Worm (Caenorhabditis elegans) whole organism, L4 larva: ENCODE results near the gene ckk-1.
A peak's percentile ranks its signal among the peaks of the same experiment; 100 is the strongest.

Source experiments
- F26F4.8 ChIP-seq: fragments of 200-800 bp; sonication (Bioruptor generic); conservative IDR thresholded peaks from 2 replicates; pipeline ENCODE4 v1.3.6; 2022; ENCODE audit warnings: missing genetic modification characterization, missing compliant biosample characterization
- F49E8.2 ChIP-seq: sonication (generic microtip); optimal IDR thresholded peaks from 2 replicates; lab custom pipeline; 2016; ENCODE audit warnings: missing compliant biosample characterization, mild to moderate bottlenecking, missing genetic modification characterization, borderline replicate concordance
- T20F7.1 ChIP-seq: fragments of 200-800 bp; sonication (Bioruptor generic); optimal IDR thresholded peaks from 2 replicates; lab custom pipeline; 2018; ENCODE audit warnings: mild to moderate bottlenecking, missing genetic modification characterization, missing compliant biosample characterization
- Y48G9A.11 ChIP-seq: fragments of 200-800 bp; sonication (Bioruptor generic); IDR thresholded peaks from 2 replicates; pipeline ENCODE4 v1.3.6; 2022; ENCODE audit warnings: missing genetic modification reagents, missing genetic modification characterization, missing compliant biosample characterization
- ZK337.2 ChIP-seq: fragments of 200-800 bp; sonication (Bioruptor generic); IDR thresholded peaks from 2 replicates; pipeline ENCODE4 v1.3.6; 2022; ENCODE audit warnings: missing genetic modification reagents, missing genetic modification characterization, missing compliant biosample characterization
- ZK546.5 ChIP-seq, 2 experiments: sonication (generic microtip); optimal IDR thresholded peaks; 2 replicates each; lab custom pipeline; 2017; ENCODE audit warnings: missing biosample characterization in 2 of 2, missing genetic modification characterization in 2 of 2
- aha-1 ChIP-seq: fragments of 150-350 bp; peaks from one replicate; lab custom pipeline; 2014; ENCODE audit warnings: missing biosample characterization, missing genetic modification characterization
- aly-2 ChIP-seq: sonication (generic microtip); optimal IDR thresholded peaks from 2 replicates; lab custom pipeline; 2018; ENCODE audit warnings: missing biosample characterization, missing genetic modification characterization
- attf-4 ChIP-seq: sonication (generic microtip); optimal IDR thresholded peaks from 3 replicates; lab custom pipeline; 2017; ENCODE audit warnings: missing biosample characterization, missing genetic modification characterization
- ceh-20 ChIP-seq: fragments of 200-800 bp; sonication (Bioruptor generic); IDR thresholded peaks from 2 replicates; pipeline ENCODE4 v1.3.6; 2022; ENCODE audit warnings: missing genetic modification reagents, missing genetic modification characterization, missing compliant biosample characterization
- ceh-82 ChIP-seq: sonication (generic microtip); optimal IDR thresholded peaks from 2 replicates; lab custom pipeline; 2017; ENCODE audit warnings: missing biosample characterization, missing genetic modification characterization
- ctbp-1 ChIP-seq: fragments of 200-800 bp; sonication (Bioruptor generic); IDR thresholded peaks from 2 replicates; pipeline ENCODE4 v1.3.6; 2022; ENCODE audit warnings: missing genetic modification reagents, missing genetic modification characterization, missing compliant biosample characterization
- daf-16 ChIP-seq, 3 experiments: sonication (generic microtip); optimal IDR thresholded peaks; 2 replicates each; lab custom pipeline; 2016 to 2017; ENCODE audit warnings: missing genetic modification characterization in 3 of 3, missing genetic modification reagents in 3 of 3, mild to moderate bottlenecking in 2 of 3, missing compliant biosample characterization in 2 of 3, missing biosample characterization in 1 of 3, moderate library complexity in 1 of 3
- daf-19 ChIP-seq: fragments of 200-800 bp; sonication (Bioruptor generic); conservative IDR thresholded peaks from 2 replicates; pipeline ENCODE4 v1.3.6; 2022; ENCODE audit warnings: missing genetic modification characterization, missing compliant biosample characterization
- dpl-1 ChIP-seq: fragments of 150-350 bp; optimal IDR thresholded peaks from 2 replicates; lab custom pipeline; 2014; ENCODE audit warnings: missing biosample characterization, missing genetic modification reagents, missing genetic modification characterization
- egl-27 ChIP-seq: sonication (generic microtip); optimal IDR thresholded peaks from 3 replicates; lab custom pipeline; 2017; ENCODE audit warnings: missing biosample characterization, missing genetic modification reagents, missing genetic modification characterization
- hif-1 ChIP-seq, 2 experiments: sonication (generic microtip); optimal IDR thresholded peaks; 2 replicates each; lab custom pipeline; 2016 to 2017; ENCODE audit warnings: missing compliant biosample characterization in 2 of 2, missing genetic modification characterization in 2 of 2, missing genetic modification reagents in 2 of 2, missing genotype in 2 of 2, mild to moderate bottlenecking in 1 of 2
- hlh-11 ChIP-seq: fragments of 200-800 bp; sonication (Bioruptor generic); optimal IDR thresholded peaks from 2 replicates; lab custom pipeline; 2018; ENCODE audit warnings: mild to moderate bottlenecking, missing genetic modification characterization, missing compliant biosample characterization
- hlh-30 ChIP-seq: sonication (generic microtip); optimal IDR thresholded peaks from 2 replicates; lab custom pipeline; 2017; ENCODE audit warnings: antibody characterized with exemption, mild to moderate bottlenecking, missing genetic modification characterization, missing compliant biosample characterization; ENCODE audit not compliant: insufficient read depth
- jun-1 ChIP-seq: fragments of 150-350 bp; optimal IDR thresholded peaks from 2 replicates; lab custom pipeline; 2014; ENCODE audit warnings: missing biosample characterization, missing genetic modification reagents, missing genetic modification characterization
- lin-29 ChIP-seq: fragments of 200-800 bp; sonication (Bioruptor generic); IDR thresholded peaks from 2 replicates; pipeline ENCODE4 v1.3.6; 2022; ENCODE audit warnings: missing genetic modification reagents, missing genetic modification characterization, missing compliant biosample characterization
- lin-38 ChIP-seq: fragments of 200-800 bp; sonication (Bioruptor generic); IDR thresholded peaks from 2 replicates; pipeline ENCODE4 v1.3.6; 2022; ENCODE audit warnings: missing genetic modification reagents, missing genetic modification characterization, missing compliant biosample characterization
- lsy-2 ChIP-seq, 2 experiments: fragments of 150-350 bp in 1 of 2; sonication (generic microtip) in 1 of 2; optimal IDR thresholded peaks; 2 replicates each; lab custom pipeline; 2014 to 2017; ENCODE audit warnings: missing biosample characterization in 2 of 2, missing genetic modification characterization in 2 of 2
- mdl-1 ChIP-seq, 2 experiments: fragments of 150-350 bp in 1 of 2; sonication (generic microtip) in 1 of 2; optimal IDR thresholded peaks; 2 replicates each; lab custom pipeline; 2014 to 2017; ENCODE audit warnings: missing biosample characterization in 2 of 2, missing genetic modification characterization in 2 of 2
- mdt-29 ChIP-seq: fragments of 200-800 bp; sonication (Bioruptor generic); IDR thresholded peaks from 2 replicates; pipeline ENCODE4 v1.3.6; 2022; ENCODE audit warnings: missing genetic modification reagents, missing genetic modification characterization, missing compliant biosample characterization
- mes-2 ChIP-seq: sonication (generic microtip); optimal IDR thresholded peaks from 2 replicates; lab custom pipeline; 2016; ENCODE audit warnings: missing genotype, mild to moderate bottlenecking, missing genetic modification characterization, missing compliant biosample characterization; ENCODE audit not compliant: poor library complexity, severe bottlenecking
- mxl-3 ChIP-seq: fragments of 200-800 bp; sonication (Bioruptor generic); optimal IDR thresholded peaks from 2 replicates; lab custom pipeline; 2018; ENCODE audit warnings: mild to moderate bottlenecking, missing genetic modification characterization, missing compliant biosample characterization
- nhr-11 ChIP-seq: fragments of 150-350 bp; optimal IDR thresholded peaks from 2 replicates; lab custom pipeline; 2014; ENCODE audit warnings: missing biosample characterization, missing genetic modification characterization
- nhr-237 ChIP-seq: sonication (generic microtip); optimal IDR thresholded peaks from 2 replicates; lab custom pipeline; 2017; ENCODE audit warnings: missing biosample characterization, missing genetic modification characterization
- nhr-28 ChIP-seq: fragments of 150-350 bp; optimal IDR thresholded peaks from 2 replicates; lab custom pipeline; 2014; ENCODE audit warnings: missing biosample characterization, missing genetic modification characterization
- nhr-41 ChIP-seq: fragments of 200-800 bp; sonication (Bioruptor generic); IDR thresholded peaks from 2 replicates; pipeline ENCODE4 v1.3.6; 2022; ENCODE audit warnings: missing genetic modification reagents, missing genetic modification characterization, missing compliant biosample characterization
- nhr-48 ChIP-seq: sonication (generic microtip); optimal IDR thresholded peaks from 2 replicates; lab custom pipeline; 2016; ENCODE audit warnings: mild to moderate bottlenecking, missing genetic modification characterization, missing compliant biosample characterization
- nhr-6 ChIP-seq: fragments of 150-350 bp; optimal IDR thresholded peaks from 2 replicates; lab custom pipeline; 2014; ENCODE audit warnings: missing biosample characterization, missing genetic modification characterization
- nhr-77 ChIP-seq: fragments of 150-350 bp; optimal IDR thresholded peaks from 2 replicates; lab custom pipeline; 2014; ENCODE audit warnings: missing biosample characterization, missing genetic modification characterization
- pqm-1 ChIP-seq: sonication (generic microtip); optimal IDR thresholded peaks from 2 replicates; lab custom pipeline; 2017; ENCODE audit warnings: missing biosample characterization, missing genetic modification characterization
- sdz-12 ChIP-seq: fragments of 200-800 bp; sonication (Bioruptor generic); optimal IDR thresholded peaks from 2 replicates; lab custom pipeline; 2018; ENCODE audit warnings: mild to moderate bottlenecking, missing genetic modification characterization, missing compliant biosample characterization
- skn-1 ChIP-seq: fragments of 150-350 bp; optimal IDR thresholded peaks from 2 replicates; lab custom pipeline; 2014; ENCODE audit warnings: missing biosample characterization, missing genetic modification characterization
- snpc-1.2 ChIP-seq: fragments of 200-800 bp; sonication (Bioruptor generic); IDR thresholded peaks from 2 replicates; pipeline ENCODE4 v1.3.6; 2022; ENCODE audit warnings: missing genetic modification reagents, missing genetic modification characterization, missing compliant biosample characterization
- spr-1 ChIP-seq: sonication (generic microtip); optimal IDR thresholded peaks from 2 replicates; lab custom pipeline; 2016; ENCODE audit warnings: mild to moderate bottlenecking, missing genetic modification characterization, missing compliant biosample characterization
- spr-3 ChIP-seq: fragments of 200-800 bp; sonication (Bioruptor generic); optimal IDR thresholded peaks from 2 replicates; lab custom pipeline; 2018; ENCODE audit warnings: mild to moderate bottlenecking, missing genetic modification characterization, missing compliant biosample characterization
- tra-1 ChIP-seq: fragments of 200-800 bp; sonication (Bioruptor generic); IDR thresholded peaks from 2 replicates; pipeline ENCODE4 v1.3.6; 2022; ENCODE audit warnings: missing genetic modification reagents, missing genetic modification characterization, missing compliant biosample characterization
- unc-62 ChIP-seq, 3 experiments: fragments of 150-350 bp in 1 of 3; sonication (generic microtip); optimal IDR thresholded peaks in 2 of 3; peaks in 1 of 3; 1 replicate in 1 of 3; 2 replicates in 2 of 3; lab custom pipeline; 2014 to 2017; ENCODE audit warnings: missing biosample characterization in 3 of 3, missing genetic modification characterization in 3 of 3, missing genetic modification reagents in 3 of 3, missing genotype in 1 of 3
- zip-2 ChIP-seq: fragments of 150-350 bp; optimal IDR thresholded peaks from 2 replicates; lab custom pipeline; 2014; ENCODE audit warnings: missing biosample characterization, missing genetic modification characterization

Gene ckk-1

DNA sequence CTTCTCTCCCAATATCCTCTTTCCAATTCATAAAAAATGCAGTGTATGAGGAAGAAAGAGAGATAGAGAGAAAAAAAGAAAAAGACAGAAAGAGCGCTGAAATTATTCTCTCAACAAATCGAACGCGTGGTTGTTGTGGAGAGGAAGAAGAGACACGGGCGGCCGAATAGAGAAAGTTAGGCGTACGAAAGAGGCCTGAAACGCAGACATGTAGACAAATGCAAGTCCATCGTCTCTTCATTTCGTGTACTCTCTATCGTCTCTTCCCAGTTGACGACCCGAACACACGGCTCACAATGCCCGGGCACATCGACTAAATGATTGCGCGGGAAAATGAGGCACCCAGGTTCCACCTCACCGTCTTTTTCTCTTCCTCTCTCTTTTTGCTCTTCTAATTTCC lies 14.0 kb upstream of the ckk-1 start (continued):
- TF ChIP-seq sdz-12 (GFP tag; lab: Kevin White, UChicago) (no peak), hlh-11 (tag; lab: Kevin White, UChicago) (peak; percentile 90), dpl-1 (peak; percentile 46), nhr-77 (tag; lab: Kevin White, UChicago) (peak; percentile 65), Y48G9A.11 (GFP tag; lab: Robert Waterston, UW) (no peak), mes-2 (tag; lab: Kevin White, UChicago) (peak; percentile 62), ctbp-1 (GFP tag; lab: Robert Waterston, UW) (no peak), mxl-3 (peak; percentile 91), jun-1 (no peak), hif-1 (tag; optimal IDR thresholded peaks at IDR 0.05; lab: Kevin White, UChicago) (peak in 1 of 2 experiments; percentile 46), nhr-41 (GFP tag; lab: Robert Waterston, UW) (no peak), ZK337.2 (GFP tag; lab: Robert Waterston, UW) (no peak), F26F4.8 (GFP tag; lab: Robert Waterston, UW) (no peak), nhr-48 (tag; lab: Kevin White, UChicago) (peak; percentile 45), ceh-82 (no peak), aha-1 (peak; percentile 8), T20F7.1 (GFP tag; lab: Kevin White, UChicago) (no peak), pqm-1 (tag; lab: Kevin White, UChicago) (peak; percentile 43), tra-1 (GFP tag; lab: Robert Waterston, UW) (no peak), nhr-28 (tag; lab: Kevin White, UChicago) (peak; percentile 86), mdt-29 (no peak), nhr-6 (tag; lab: Kevin White, UChicago) (no peak), lin-38 (GFP tag; lab: Robert Waterston, UW) (no peak), ceh-20 (GFP tag; lab: Robert Waterston, UW) (no peak), nhr-237 (tag; lab: Kevin White, UChicago) (no peak), attf-4 (no peak), spr-1 (tag; lab: Kevin White, UChicago) (no peak), spr-3 (no peak), aly-2 (tag; lab: Kevin White, UChicago) (no peak), skn-1 (no peak), lin-29 (GFP tag; lab: Robert Waterston, UW) (no peak), egl-27 (tag; lab: Kevin White, UChicago) (no peak), daf-19 (GFP tag; lab: Robert Waterston, UW) (no peak)

DNA sequence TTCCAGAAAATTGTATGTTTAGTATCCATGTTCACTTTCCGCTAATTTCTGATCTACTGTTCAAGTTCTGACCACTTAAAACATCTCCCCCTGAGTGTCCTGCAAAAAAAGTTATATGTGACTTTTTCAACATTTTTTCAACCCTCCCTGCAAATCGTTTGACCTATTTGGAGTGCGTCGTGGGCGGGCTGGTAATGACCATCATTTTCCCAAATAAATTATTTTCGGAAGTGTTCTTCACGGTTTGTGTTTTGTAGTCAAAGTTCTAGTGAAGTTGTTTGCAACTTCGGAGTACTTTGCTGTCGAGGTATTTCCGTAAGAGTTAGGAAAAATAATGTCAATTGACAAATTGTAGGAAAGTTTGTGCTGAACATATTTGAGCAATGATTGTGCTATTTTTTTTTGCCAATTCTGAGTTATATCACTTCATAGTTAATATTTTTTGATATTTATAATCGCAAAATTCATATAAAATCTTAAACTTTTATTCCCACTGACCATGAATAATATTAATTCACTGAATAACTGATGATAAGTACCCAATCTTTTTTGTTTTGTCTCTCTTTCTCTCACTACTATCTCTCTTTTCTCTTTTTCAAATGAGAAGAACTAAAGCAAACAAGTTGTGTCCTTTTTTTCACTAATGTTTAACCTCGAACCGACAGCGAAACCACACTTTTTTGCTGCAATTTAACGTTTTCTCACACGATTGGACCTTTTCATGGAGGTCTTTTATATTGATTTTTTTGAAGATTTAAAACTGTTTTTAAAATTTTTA lies 12.9 kb upstream of the ckk-1 start:
- TF ChIP-seq ZK546.5 (tag; optimal IDR thresholded peaks at IDR 0.05; lab: Kevin White, UChicago), result no peak
- peak; percentile 85 for TF ChIP-seq aha-1
- no peak for TF ChIP-seq spr-3
- TF ChIP-seq unc-62 (GFP tag; optimal IDR thresholded peaks at IDR 0.05 in 1 of 2; lab: Kevin White, UChicago), result peak in 1 of 2 experiments; percentile 78
- no peak for TF ChIP-seq unc-62 (tag; optimal IDR thresholded peaks at IDR 0.05; lab: Kevin White, UChicago)
- no peak for TF ChIP-seq daf-16 (GFP tag; optimal IDR thresholded peaks at IDR 0.05; lab: Kevin White, UChicago)
- TF ChIP-seq daf-16 (tag; optimal IDR thresholded peaks at IDR 0.05; lab: Kevin White, UChicago), result peak; percentile 27
- TF ChIP-seq nhr-28 (tag; lab: Kevin White, UChicago), result peak; percentile 66

DNA sequence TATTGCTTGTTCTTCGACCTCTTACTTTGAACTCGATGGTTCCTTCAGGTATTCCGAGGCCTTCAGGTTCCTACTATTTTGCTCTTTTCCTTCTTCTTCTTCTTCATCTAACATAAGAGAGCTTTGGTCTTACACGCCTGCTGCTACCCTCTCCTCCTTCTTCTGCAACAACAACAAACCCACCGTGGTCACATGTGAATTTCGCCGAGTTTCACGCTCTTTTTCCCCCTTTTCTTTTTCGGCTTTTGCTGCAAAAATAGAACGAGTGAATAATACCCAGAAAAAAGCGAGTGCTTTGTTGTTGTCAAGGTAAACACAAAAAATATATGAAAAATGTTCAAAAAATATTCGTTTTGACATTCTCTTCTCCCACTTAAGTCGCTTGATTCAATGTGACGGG lies 11.9 kb upstream of the ckk-1 start:
- TF ChIP-seq F49E8.2 (tag; lab: Kevin White, UChicago), result no peak
- peak in 1 of 2 experiments; percentile 58 for TF ChIP-seq mdl-1 (tag; optimal IDR thresholded peaks at IDR 0.05; lab: Kevin White, UChicago)
- TF ChIP-seq lsy-2 (tag; optimal IDR thresholded peaks at IDR 0.05; lab: Kevin White, UChicago), result peak in 1 of 2 experiments; percentile 39
- no peak for TF ChIP-seq snpc-1.2 (GFP tag; lab: Robert Waterston, UW)
- peak; percentile 74 for TF ChIP-seq hlh-30 (tag; lab: Kevin White, UChicago)
- no peak for TF ChIP-seq daf-16 (GFP tag; optimal IDR thresholded peaks at IDR 0.05; lab: Kevin White, UChicago)
- peak; percentile 4 for TF ChIP-seq daf-16 (tag; optimal IDR thresholded peaks at IDR 0.05; lab: Kevin White, UChicago)
- TF ChIP-seq nhr-77 (tag; lab: Kevin White, UChicago), result no peak
- TF ChIP-seq ZK337.2 (GFP tag; lab: Robert Waterston, UW), result no peak
- TF ChIP-seq hlh-11 (tag; lab: Kevin White, UChicago), result peak; percentile 28
- no peak for TF ChIP-seq zip-2
- peak; percentile 49 for TF ChIP-seq nhr-11 (tag; lab: Kevin White, UChicago)
